Fruit fly (Drosophila melanogaster): Measurements from ENCODE around the gene Eaf6.

- TF ChIP-seq CTCF (optimal IDR thresholded peaks at IDR 0.05) (no peak), CG8478 (optimal IDR thresholded peaks at IDR 0.05) (no peak)
These were observed 29.5 kb downstream of the Eaf6 start for dm6 chr3L:5578595-5578994.

Data from S2 (cell line).